Worm (Caenorhabditis elegans) whole organism, midembryonic: Measurements from ENCODE around the gene W05H9.2.

Experiments
- T22C8.4 ChIP-seq: fragments of 200-800 bp; sonication (Bioruptor generic); IDR thresholded peaks from 2 replicates; pipeline ENCODE4 v1.3.6; 2022; ENCODE audit warnings: missing genetic modification characterization, missing compliant biosample characterization
- flt-1 ChIP-seq: fragments of 200-800 bp; sonication (Bioruptor generic); IDR thresholded peaks from 2 replicates; pipeline ENCODE4 v1.3.6; 2022; ENCODE audit warnings: missing genetic modification characterization, missing compliant biosample characterization
- med-1 ChIP-seq: sonication (generic microtip); optimal IDR thresholded peaks from 2 replicates; lab custom pipeline; 2017; ENCODE audit warnings: missing genetic modification characterization, mild to moderate bottlenecking, missing compliant biosample characterization, antibody characterized with exemption, missing genetic modification reagents; ENCODE audit not compliant: insufficient read depth
- tab-1 ChIP-seq: fragments of 200-800 bp; sonication (Bioruptor generic); IDR thresholded peaks from 2 replicates; pipeline ENCODE4 v1.3.6; 2022; ENCODE audit warnings: missing genetic modification characterization, missing compliant biosample characterization

DNA sequence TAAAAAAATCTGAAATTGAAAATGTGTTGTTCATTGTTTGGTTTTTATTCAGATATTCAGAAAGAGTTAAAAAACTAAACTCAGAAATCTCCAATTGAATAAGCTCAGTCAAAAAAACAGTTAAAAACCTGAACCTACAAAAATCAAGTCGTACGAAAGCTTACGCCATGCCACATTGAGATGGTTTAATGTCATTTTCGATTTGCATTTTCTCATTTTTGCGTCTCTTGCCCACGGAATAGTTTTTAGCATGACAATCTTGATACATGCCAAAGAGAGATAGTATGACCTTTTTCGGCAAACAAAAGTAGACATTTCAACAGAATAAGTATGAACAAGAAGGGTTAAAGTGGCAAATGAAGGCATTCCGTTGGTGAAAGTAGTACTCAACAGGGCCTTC, 14.2 kb downstream of the W05H9.2 start:
- TF ChIP-seq med-1 (GFP tag; lab: Kevin White, UChicago) (no peak), tab-1 (GFP tag; lab: Robert Waterston, UW) (no peak), flt-1 (no peak), T22C8.4 (GFP tag; lab: Robert Waterston, UW) (no peak)
